Worm (Caenorhabditis elegans) whole organism, mixed stage, embryonic: ENCODE data around the gene srj-24.

ENCODE experiments used
- elt-3 ChIP-seq: fragments of 150-350 bp; optimal IDR thresholded peaks from 2 replicates; lab custom pipeline; 2014; ENCODE audit warnings: missing biosample characterization, missing genetic modification characterization
- snpc-4 ChIP-seq: fragments of 150-350 bp; optimal IDR thresholded peaks from 2 replicates; lab custom pipeline; 2014; ENCODE audit warnings: missing biosample characterization, missing genetic modification characterization

DNA sequence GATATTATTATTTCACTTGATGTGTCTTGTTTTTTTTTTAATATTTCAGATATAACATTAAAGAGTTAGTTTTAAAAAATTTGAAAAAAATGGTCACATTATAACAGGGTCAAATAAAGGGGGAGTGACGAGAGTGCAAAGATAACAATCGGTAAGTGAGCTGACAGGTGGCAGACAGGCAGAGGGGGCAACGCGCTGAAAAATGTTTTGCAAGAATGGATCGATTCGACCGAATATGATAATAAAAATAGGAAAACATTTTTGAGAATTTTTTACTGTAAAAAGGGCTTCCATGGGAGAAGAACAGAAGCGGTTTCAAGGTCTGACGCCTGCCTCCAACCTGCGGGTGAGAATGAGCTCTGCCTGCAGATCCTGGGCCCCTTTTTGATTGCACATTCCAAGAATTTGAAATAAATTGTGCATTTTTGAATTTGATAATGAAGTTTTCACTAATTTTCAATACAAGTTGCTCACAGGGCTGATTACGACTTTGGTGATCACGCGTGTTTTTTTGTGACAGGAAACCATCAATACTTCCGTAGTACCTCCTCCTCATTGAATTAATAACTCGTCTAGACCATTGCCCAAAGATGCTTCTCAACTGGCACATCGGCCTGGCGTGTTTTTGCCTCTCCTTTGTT lies 39.1 kb downstream of the srj-24 start, which contains the start of the genes ugt-29 and srx-5:
- TF ChIP-seq elt-3 (tag; lab: Kevin White, UChicago) (no peak), snpc-4 (tag; lab: Kevin White, UChicago) (no peak)
